Worm (Caenorhabditis elegans): Measurements from ENCODE around the gene adbp-1.

Gene adbp-1

ce11 chrII:11463899-11464298 lies 19.9 kb downstream of the adbp-1 start:
- peak; percentile 9 for TF ChIP-seq ceh-31 (tag; optimal IDR thresholded peaks at IDR 0.05)
- TF ChIP-seq elt-2 (tag; optimal IDR thresholded peaks at IDR 0.05): peak; percentile 8
- TF ChIP-seq ceh-14 (tag; optimal IDR thresholded peaks at IDR 0.05): no peak
- TF ChIP-seq elt-4 (tag; optimal IDR thresholded peaks at IDR 0.05): no peak

ce11 chrII:11464427-11464944 lies 20.5 kb downstream of the adbp-1 start, which contains the start of the genes aars-1 and rga-1:
Gene aars-1 (minus strand): TSS chrII:11464497.
Gene rga-1 (plus strand): TSS chrII:11464894.
- TF ChIP-seq ttx-3 (tag; optimal IDR thresholded peaks at IDR 0.05) (no peak), hlh-30 (tag; optimal IDR thresholded peaks at IDR 0.05; ENCODE audit: insufficient read depth) (peak; percentile 51), lim-6 (tag; optimal IDR thresholded peaks at IDR 0.05) (no peak), tbx-2 (tag; optimal IDR thresholded peaks at IDR 0.05) (peak; percentile 61), ref-2 (tag; optimal IDR thresholded peaks at IDR 0.05) (peak; percentile 43), pax-1 (tag; optimal IDR thresholded peaks at IDR 0.05) (no peak), nfya-1 (tag; optimal IDR thresholded peaks at IDR 0.05) (peak; percentile 67), unc-55 (GFP tag; optimal IDR thresholded peaks at IDR 0.05) (peak; percentile 55)

ce11 chrII:11467541-11467940 lies 23.6 kb downstream of the adbp-1 start, which contains the start of gene klp-17:
Gene klp-17 (minus strand): TSS chrII:11467641.
- no peak for TF ChIP-seq hlh-30 (tag; optimal IDR thresholded peaks at IDR 0.05; ENCODE audit: insufficient read depth)

- TF ChIP-seq pha-4 (tag; optimal IDR thresholded peaks at IDR 0.05) (no peak), ceh-6 (GFP tag; optimal IDR thresholded peaks at IDR 0.05) (no peak), nhr-232 (tag; optimal IDR thresholded peaks at IDR 0.05) (no peak), ets-4 (tag; optimal IDR thresholded peaks at IDR 0.05) (no peak), ceh-2 (tag; optimal IDR thresholded peaks at IDR 0.05) (no peak), ceh-30 (tag; optimal IDR thresholded peaks at IDR 0.05) (no peak), sox-2 (GFP tag; IDR thresholded peaks at IDR 0.05) (no peak), tbx-7 (tag; optimal IDR thresholded peaks at IDR 0.05) (no peak)
Observed at ce11 chrII:11469574-11470108, 25.7 kb downstream of the adbp-1 start, which contains the start of gene cisd-1. Gene cisd-1 (minus strand): TSS chrII:11469624.

ce11 chrII:11471916-11472315 lies 28.0 kb downstream of the adbp-1 start, which contains the start of gene mfn-1:
Gene mfn-1 (minus strand): TSS chrII:11472016.
- TF ChIP-seq unc-42 (tag; optimal IDR thresholded peaks at IDR 0.05) (no peak), ets-4 (tag; optimal IDR thresholded peaks at IDR 0.05) (no peak)

- TF ChIP-seq elt-2 (tag; optimal IDR thresholded peaks at IDR 0.05) (peak; percentile 75), odd-2 (tag; optimal IDR thresholded peaks at IDR 0.05) (no peak)
Observed at ce11 chrII:11472542-11472941, 28.6 kb downstream of the adbp-1 start.

ce11 chrII:11473525-11474181 lies 29.7 kb downstream of the adbp-1 start, which contains the start of the genes metl-1 and W02B12.11:
Gene metl-1 (minus strand): TSS chrII:11473575.
Gene W02B12.11 (plus strand): TSS chrII:11473861.
- TF ChIP-seq che-1 (tag; optimal IDR thresholded peaks at IDR 0.05) (peak; percentile 13), rnt-1 (tag; optimal IDR thresholded peaks at IDR 0.05) (no peak), C08G9.2 (tag; optimal IDR thresholded peaks at IDR 0.05) (no peak), unc-86 (tag; optimal IDR thresholded peaks at IDR 0.05) (peak; percentile 19), mec-3 (tag; optimal IDR thresholded peaks at IDR 0.05; ENCODE audit: borderline replicate concordance) (no peak), ceh-34 (tag; optimal IDR thresholded peaks at IDR 0.05) (peak; percentile 37), odd-2 (tag; optimal IDR thresholded peaks at IDR 0.05) (no peak), K02D7.2 (tag; optimal IDR thresholded peaks at IDR 0.05) (no peak), ref-2 (tag; optimal IDR thresholded peaks at IDR 0.05) (peak; percentile 49), madf-2 (tag; optimal IDR thresholded peaks at IDR 0.05) (peak; percentile 63), pag-3 (tag; optimal IDR thresholded peaks at IDR 0.05; ENCODE audit: borderline replicate concordance) (no peak), pat-9 (tag; optimal IDR thresholded peaks at IDR 0.05) (peak; percentile 50), sdc-2 (tag; optimal IDR thresholded peaks at IDR 0.05) (peak; percentile 6), sox-4 (tag; optimal IDR thresholded peaks at IDR 0.05) (no peak), lim-6 (tag; optimal IDR thresholded peaks at IDR 0.05) (no peak), ceh-18 (tag; optimal IDR thresholded peaks at IDR 0.05) (peak; percentile 19), fkh-10 (GFP tag; optimal IDR thresholded peaks at IDR 0.05) (no peak), ceh-9 (tag; optimal IDR thresholded peaks at IDR 0.05) (no peak), ceh-22 (tag; optimal IDR thresholded peaks at IDR 0.05) (no peak), ceh-48 (tag; optimal IDR thresholded peaks at IDR 0.05) (peak; percentile 14)

Measured in whole organism, late embryonic.